Worm (Caenorhabditis elegans): ENCODE results near the gene ctf-18.

Gene ctf-18

DNA sequence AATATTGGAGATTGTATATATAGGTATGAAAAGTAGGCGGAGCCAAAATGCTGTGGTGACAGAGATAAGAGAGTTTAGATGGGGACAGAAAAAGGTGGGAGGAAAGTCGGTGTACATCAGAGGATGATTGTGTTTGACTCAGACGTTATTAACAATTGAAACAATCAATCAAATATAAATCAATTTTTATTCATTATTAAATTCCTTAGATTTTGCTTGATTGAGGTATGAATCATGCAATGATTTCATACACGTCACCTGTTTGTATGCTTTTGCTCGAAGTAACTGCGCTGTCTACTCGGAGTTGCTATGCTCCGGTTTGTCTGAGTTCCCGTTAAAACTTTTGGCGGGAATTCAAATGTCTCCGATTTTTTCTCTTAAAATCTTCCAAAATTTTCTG, 11.3 kb downstream of the ctf-18 start, which contains the start of gene C04G2.10:
Gene C04G2.10 (plus strand): TSS at position 301 of the 400 bp plus-strand sequence.
- TF ChIP-seq M03D4.4 (tag; optimal IDR thresholded peaks at IDR 0.05), result no peak
- no peak for TF ChIP-seq tbx-8 (GFP tag; optimal IDR thresholded peaks at IDR 0.05)
- no peak for TF ChIP-seq hlh-1 (tag; optimal IDR thresholded peaks at IDR 0.05)
- TF ChIP-seq mab-5 (tag; optimal IDR thresholded peaks at IDR 0.05), result no peak
- no peak for TF ChIP-seq unc-120 (tag; optimal IDR thresholded peaks at IDR 0.05; ENCODE audit: poor library complexity, severe bottlenecking)
- TF ChIP-seq unc-39 (tag; optimal IDR thresholded peaks at IDR 0.05), result no peak
- TF ChIP-seq nhr-237 (tag; optimal IDR thresholded peaks at IDR 0.05), result no peak
- no peak for TF ChIP-seq nhr-28 (tag; optimal IDR thresholded peaks at IDR 0.05)

DNA sequence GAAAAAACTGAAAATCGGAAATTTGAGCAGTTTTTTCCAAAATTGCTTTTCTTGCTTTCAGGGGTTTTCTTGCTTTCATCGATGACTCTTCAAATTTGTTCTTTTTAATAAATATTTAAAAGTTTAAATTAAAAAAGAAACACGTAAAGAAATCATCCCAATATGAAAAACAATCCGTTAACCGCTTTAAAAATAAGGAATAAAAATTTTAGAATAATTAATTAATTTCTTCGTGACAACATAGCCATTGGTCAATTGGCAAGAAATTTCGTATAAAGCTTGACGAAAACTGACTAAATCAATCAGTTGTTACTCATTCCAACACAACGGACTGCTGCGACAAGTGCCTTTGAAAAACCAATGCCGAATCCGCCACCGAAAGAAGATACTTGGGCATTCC, 13.9 kb downstream of the ctf-18 start, which contains the start of gene nsph-3.2:
Gene nsph-3.2 (plus strand): TSS at position 301 of the 400 bp plus-strand sequence.
- TF ChIP-seq cnd-1 (tag; optimal IDR thresholded peaks at IDR 0.05), result no peak
- TF ChIP-seq nhr-76 (tag; optimal IDR thresholded peaks at IDR 0.05), result no peak
- TF ChIP-seq tbx-8 (GFP tag; optimal IDR thresholded peaks at IDR 0.05), result no peak
- no peak for TF ChIP-seq flh-1 (GFP tag; optimal IDR thresholded peaks at IDR 0.05)
- TF ChIP-seq elt-3 (tag; optimal IDR thresholded peaks at IDR 0.05), result no peak
- no peak for TF ChIP-seq ham-2 (GFP tag; optimal IDR thresholded peaks at IDR 0.05)
- TF ChIP-seq ceh-83 (GFP tag; optimal IDR thresholded peaks at IDR 0.05), result no peak
- no peak for TF ChIP-seq pha-4 (tag; optimal IDR thresholded peaks at IDR 0.05)
- no peak for TF ChIP-seq ceh-43 (GFP tag; optimal IDR thresholded peaks at IDR 0.05)
- TF ChIP-seq blmp-1 (tag; optimal IDR thresholded peaks at IDR 0.05), result no peak
- TF ChIP-seq ztf-11 (tag; optimal IDR thresholded peaks at IDR 0.05), result no peak
- no peak for TF ChIP-seq lin-32 (GFP tag; optimal IDR thresholded peaks at IDR 0.05)
- no peak for TF ChIP-seq unc-120 (tag; optimal IDR thresholded peaks at IDR 0.05; ENCODE audit: poor library complexity, severe bottlenecking)
- no peak for TF ChIP-seq mls-2 (tag; optimal IDR thresholded peaks at IDR 0.05)
- TF ChIP-seq M03D4.4 (tag; optimal IDR thresholded peaks at IDR 0.05), result no peak
- no peak for TF ChIP-seq ces-1 (GFP tag; optimal IDR thresholded peaks at IDR 0.05)
- TF ChIP-seq sem-2 (GFP tag; optimal IDR thresholded peaks at IDR 0.05), result no peak

DNA sequence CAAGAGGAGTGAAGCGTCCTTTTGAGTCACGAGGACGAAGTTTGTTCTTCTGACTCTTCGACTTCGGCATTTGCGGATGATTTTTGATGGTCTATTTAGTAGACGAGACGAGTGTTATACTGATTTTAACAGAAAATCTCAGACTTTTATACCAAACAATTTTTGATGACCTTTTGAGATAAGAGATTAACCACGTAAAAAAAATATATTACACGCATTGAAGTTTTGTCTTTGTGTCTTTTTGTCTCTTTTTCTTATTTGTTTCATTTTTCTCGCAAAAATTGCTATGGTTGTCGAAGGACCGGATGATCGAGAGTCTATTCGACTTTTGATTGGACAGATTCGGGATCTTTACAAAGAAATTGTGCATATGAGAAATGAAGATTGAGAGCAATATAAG, 15.0 kb downstream of the ctf-18 start, which contains the start of gene spch-1:
Gene spch-1 (minus strand): TSS at position 101 of the 400 bp plus-strand sequence.
- TF ChIP-seq M03D4.4 (tag; optimal IDR thresholded peaks at IDR 0.05), result no peak
- TF ChIP-seq hlh-1 (tag; optimal IDR thresholded peaks at IDR 0.05), result no peak
- TF ChIP-seq lin-32 (GFP tag; optimal IDR thresholded peaks at IDR 0.05), result no peak
- TF ChIP-seq zip-8 (tag; optimal IDR thresholded peaks at IDR 0.05), result no peak
- TF ChIP-seq unc-120 (tag; optimal IDR thresholded peaks at IDR 0.05; ENCODE audit: poor library complexity, severe bottlenecking), result no peak
- TF ChIP-seq snpc-4 (tag; optimal IDR thresholded peaks at IDR 0.05), result no peak
- TF ChIP-seq unc-62 (GFP tag; optimal IDR thresholded peaks at IDR 0.05), result no peak
- no peak for TF ChIP-seq lin-13 (tag; optimal IDR thresholded peaks at IDR 0.05)
- TF ChIP-seq elt-1 (tag; optimal IDR thresholded peaks at IDR 0.05; ENCODE audit: borderline replicate concordance, insufficient read depth), result no peak
- TF ChIP-seq blmp-1 (tag; optimal IDR thresholded peaks at IDR 0.05), result no peak
- TF ChIP-seq nhr-237 (tag; optimal IDR thresholded peaks at IDR 0.05), result no peak
- TF ChIP-seq nhr-28 (tag; optimal IDR thresholded peaks at IDR 0.05), result no peak
- TF ChIP-seq unc-39 (tag; optimal IDR thresholded peaks at IDR 0.05), result no peak
- TF ChIP-seq bed-3 (GFP tag; optimal IDR thresholded peaks at IDR 0.05), result no peak
- TF ChIP-seq ceh-43 (GFP tag; optimal IDR thresholded peaks at IDR 0.05), result no peak
- TF ChIP-seq mep-1 (tag; optimal IDR thresholded peaks at IDR 0.05), result no peak

DNA sequence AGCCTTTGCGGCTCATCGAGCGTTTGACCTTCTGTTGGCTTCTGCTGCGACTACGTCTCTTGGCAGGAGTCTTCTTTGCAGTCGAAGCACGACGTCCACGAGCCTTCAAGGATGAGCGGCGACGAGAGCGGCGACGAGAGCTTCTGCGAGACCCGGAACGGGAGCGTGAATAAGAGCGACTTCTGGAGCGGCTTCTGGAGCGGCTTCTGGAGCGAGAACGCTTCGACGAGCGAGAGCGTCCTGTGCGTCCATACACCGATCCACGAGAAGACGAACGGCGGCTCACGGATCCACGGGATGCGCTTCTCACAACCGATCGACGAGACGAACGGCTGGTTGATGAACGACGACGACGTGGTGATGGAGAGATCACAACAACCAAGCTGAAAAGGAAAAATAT, 15.6 kb downstream of the ctf-18 start:
- no peak for TF ChIP-seq lsy-2 (tag; optimal IDR thresholded peaks at IDR 0.05)
- no peak for TF ChIP-seq mab-5 (tag; optimal IDR thresholded peaks at IDR 0.05)
- no peak for TF ChIP-seq lin-13 (tag; optimal IDR thresholded peaks at IDR 0.05)
- no peak for TF ChIP-seq lin-32 (GFP tag; optimal IDR thresholded peaks at IDR 0.05)
- no peak for TF ChIP-seq M03D4.4 (tag; optimal IDR thresholded peaks at IDR 0.05)
- TF ChIP-seq nhr-76 (tag; optimal IDR thresholded peaks at IDR 0.05), result no peak

DNA sequence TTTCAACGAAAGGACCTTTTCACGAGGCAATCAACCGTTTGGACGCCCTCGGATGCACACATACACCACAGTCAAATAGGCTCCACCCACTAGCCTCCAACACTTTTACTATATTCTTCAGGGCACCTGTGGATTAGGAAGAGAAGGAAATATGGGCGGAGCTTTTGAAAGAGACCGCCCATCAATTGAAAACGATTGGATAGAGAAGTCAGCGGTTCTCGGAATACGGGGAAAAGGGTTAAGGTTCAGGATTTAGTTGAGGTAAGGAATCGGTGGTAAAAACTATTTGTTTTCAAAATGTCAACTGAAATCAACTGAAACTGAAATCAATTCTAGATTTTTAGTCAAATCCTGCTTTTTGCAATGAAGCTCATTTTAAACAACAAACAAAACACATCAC, 16.0 kb downstream of the ctf-18 start, which contains the start of gene egl-38:
Gene egl-38 (minus strand): TSS at position 101 of the 400 bp plus-strand sequence.
- TF ChIP-seq zip-8 (tag; optimal IDR thresholded peaks at IDR 0.05) (no peak), unc-120 (tag; optimal IDR thresholded peaks at IDR 0.05; ENCODE audit: poor library complexity, severe bottlenecking) (no peak), elt-1 (tag; optimal IDR thresholded peaks at IDR 0.05; ENCODE audit: borderline replicate concordance, insufficient read depth) (no peak), lsy-2 (tag; optimal IDR thresholded peaks at IDR 0.05) (no peak), elt-3 (tag; optimal IDR thresholded peaks at IDR 0.05) (no peak), ces-1 (GFP tag; optimal IDR thresholded peaks at IDR 0.05) (no peak), ham-2 (GFP tag; optimal IDR thresholded peaks at IDR 0.05) (no peak)
